Worm (Caenorhabditis elegans): ENCODE data around the gene Y62E10A.3.

The Y62E10A.3 gene

DNA sequence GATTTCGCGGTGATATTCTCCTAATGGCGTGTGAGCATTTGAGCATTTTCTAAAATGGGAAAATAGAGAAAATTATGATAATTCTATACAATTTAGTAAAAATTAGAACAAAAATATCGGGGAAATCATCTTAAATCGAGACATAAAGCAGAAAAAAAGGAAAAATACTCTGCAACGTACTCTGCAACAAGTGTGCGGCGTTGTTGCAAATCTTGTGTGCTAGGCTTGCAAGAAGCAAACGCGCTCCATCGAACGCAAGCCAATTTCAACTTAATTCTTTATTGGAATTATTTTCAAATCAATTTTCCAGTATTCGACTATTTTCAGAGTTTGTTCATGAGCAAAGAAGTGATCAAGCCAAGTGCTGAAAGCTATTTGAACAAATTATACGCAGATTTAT is 26.0 kb upstream of the Y62E10A.3 start, which contains the start of the genes Y62E10A.20, Y62E10A.23 and mdt-9 (continued):
- TF ChIP-seq dpl-1 (GFP tag; optimal IDR thresholded peaks at IDR 0.05): peak; percentile 49
- peak; percentile 50 for TF ChIP-seq unc-130 (GFP tag; optimal IDR thresholded peaks at IDR 0.05)
- TF ChIP-seq D2030.7 (GFP tag; IDR thresholded peaks at IDR 0.05): peak; percentile 40
- no peak for TF ChIP-seq Y53F4B.3 (GFP tag; IDR thresholded peaks at IDR 0.05)
- no peak for TF ChIP-seq unc-62 (GFP tag; optimal IDR thresholded peaks at IDR 0.05)
- peak; percentile 69 for TF ChIP-seq F49E8.2 (tag; optimal IDR thresholded peaks at IDR 0.05; ENCODE audit: insufficient read depth)
- TF ChIP-seq B0336.3 (GFP tag; IDR thresholded peaks at IDR 0.05): no peak
- no peak for TF ChIP-seq attf-3 (GFP tag; conservative IDR thresholded peaks at IDR 0.05)
- TF ChIP-seq rpc-1 (optimal IDR thresholded peaks at IDR 0.05): peak; percentile 39
- no peak for TF ChIP-seq rpc-1 (tag; optimal IDR thresholded peaks at IDR 0.05)

- TF ChIP-seq F23B12.7 (tag; optimal IDR thresholded peaks at IDR 0.05; ENCODE audit: insufficient read depth): no peak
- peak; percentile 90 for TF ChIP-seq hmg-1.2 (GFP tag; IDR thresholded peaks at IDR 0.05)
- TF ChIP-seq Y53F4B.3 (GFP tag; IDR thresholded peaks at IDR 0.05): no peak
- TF ChIP-seq athp-1 (tag; optimal IDR thresholded peaks at IDR 0.05): no peak
- TF ChIP-seq sea-2 (GFP tag; IDR thresholded peaks at IDR 0.05): no peak
Observed at ce11 chrIV:13383763-13384436, 23.9 kb upstream of the Y62E10A.3 start, which contains the start of gene rab-19. TSS of gene rab-19 (minus strand) at chrIV:13384386.

DNA sequence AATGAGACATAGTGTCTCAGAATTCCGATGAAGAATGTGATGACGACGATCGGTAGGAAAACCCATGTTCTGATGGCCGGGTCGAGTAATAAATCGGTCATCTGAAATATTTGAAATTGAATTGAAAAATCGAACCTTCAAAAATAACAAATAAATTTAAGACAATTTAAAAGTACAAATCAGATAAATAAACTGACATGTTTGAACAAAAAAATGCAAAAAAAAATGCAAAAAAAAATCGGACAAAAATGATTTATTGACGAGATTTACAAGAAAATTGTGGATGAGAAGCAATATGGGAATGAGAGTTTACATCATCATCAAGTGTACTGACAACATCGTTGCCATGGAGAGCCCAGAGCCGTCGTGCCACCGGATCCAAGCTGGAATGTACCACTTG is 21.8 kb upstream of the Y62E10A.3 start, which contains the start of gene emc-3:
Gene emc-3 (minus strand): TSS at position 101 of the 400 bp plus-strand sequence.
- no peak for TF ChIP-seq sea-2 (GFP tag; IDR thresholded peaks at IDR 0.05)
- TF ChIP-seq cebp-2 (GFP tag; IDR thresholded peaks at IDR 0.05): no peak
- no peak for TF ChIP-seq zfh-2 (GFP tag; conservative IDR thresholded peaks at IDR 0.05)
- no peak for TF ChIP-seq madf-6 (GFP tag; IDR thresholded peaks at IDR 0.05)
- no peak for TF ChIP-seq dox-1 (GFP tag; IDR thresholded peaks at IDR 0.05)
- TF ChIP-seq let-526 (GFP tag; IDR thresholded peaks at IDR 0.05): no peak
- TF ChIP-seq dpl-1 (GFP tag; optimal IDR thresholded peaks at IDR 0.05): no peak
- no peak for TF ChIP-seq ceh-100 (GFP tag; IDR thresholded peaks at IDR 0.05)
- TF ChIP-seq ceh-58 (GFP tag; IDR thresholded peaks at IDR 0.05): no peak
- TF ChIP-seq K12H6.12 (tag; optimal IDR thresholded peaks at IDR 0.05): no peak
- TF ChIP-seq ztf-6 (GFP tag; IDR thresholded peaks at IDR 0.05): no peak
- no peak for TF ChIP-seq dpff-1 (tag; optimal IDR thresholded peaks at IDR 0.05)
- TF ChIP-seq C17E4.6 (GFP tag; IDR thresholded peaks at IDR 0.05): no peak
- no peak for TF ChIP-seq mes-4 (tag; optimal IDR thresholded peaks at IDR 0.05)
- TF ChIP-seq ztf-28 (GFP tag; IDR thresholded peaks at IDR 0.05): no peak

DNA sequence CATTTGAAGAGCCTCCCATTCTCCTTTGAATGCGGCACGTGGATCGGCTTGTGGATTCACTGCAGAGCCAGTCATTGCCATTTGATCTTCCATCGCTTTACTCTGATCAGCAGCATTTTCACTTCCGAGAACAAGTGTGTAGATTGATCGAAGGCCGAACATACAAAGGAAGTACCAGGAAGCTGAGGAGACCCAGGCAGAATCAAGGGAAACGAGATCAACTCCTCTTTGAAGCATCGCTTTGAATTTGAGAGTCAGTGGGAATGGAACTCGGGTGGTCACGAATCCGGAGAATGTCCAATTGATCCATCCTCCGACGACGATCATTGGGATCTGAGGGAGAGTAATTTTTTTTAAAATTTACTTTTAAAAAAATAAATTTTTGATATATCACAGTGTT is 20.5 kb upstream of the Y62E10A.3 start:
- TF ChIP-seq rpc-1 (optimal IDR thresholded peaks at IDR 0.05) (no peak), rpc-1 (tag; optimal IDR thresholded peaks at IDR 0.05) (no peak), cebp-2 (GFP tag; IDR thresholded peaks at IDR 0.05) (peak; percentile 82; the same call in 1 of the 2 replicates), lsy-27 (tag; optimal IDR thresholded peaks at IDR 0.05; ENCODE audit: borderline replicate concordance, insufficient read depth) (no peak)

- TF ChIP-seq attf-5 (GFP tag; optimal IDR thresholded peaks at IDR 0.05) (no peak), let-526 (GFP tag; IDR thresholded peaks at IDR 0.05) (no peak), fkh-3 (tag; optimal IDR thresholded peaks at IDR 0.05) (no peak), rpc-1 (optimal IDR thresholded peaks at IDR 0.05) (no peak), rpc-1 (tag; optimal IDR thresholded peaks at IDR 0.05) (no peak), nfya-1 (tag; optimal IDR thresholded peaks at IDR 0.05; ENCODE audit: borderline replicate concordance, insufficient read depth) (no peak), nfya-2 (GFP tag; IDR thresholded peaks at IDR 0.05) (no peak), hlh-12 (tag; optimal IDR thresholded peaks at IDR 0.05) (no peak), let-607 (tag; optimal IDR thresholded peaks at IDR 0.05) (no peak), sptf-2 (GFP tag; optimal IDR thresholded peaks at IDR 0.05) (no peak), nhr-90 (tag; optimal IDR thresholded peaks at IDR 0.05) (no peak)
Observed at ce11 chrIV:13377716-13378115, 17.7 kb upstream of the Y62E10A.3 start, which contains the start of gene mau-8. TSS of gene mau-8 (plus strand) at chrIV:13378016.
